Fruit fly (Drosophila melanogaster) Kc167 (cell line): ENCODE results near the gene Ldsdh1.

Experiments used
- Myc ChIP-seq: fragments of >200 bp; optimal IDR thresholded peaks from 2 replicates; lab custom pipeline; 2017; ENCODE audit warnings: missing external identifiers
- Sin3A ChIP-seq: fragments of >200 bp; optimal IDR thresholded peaks from 2 replicates; lab custom pipeline; 2018; ENCODE audit warnings: missing external identifiers
- h ChIP-seq: fragments of >200 bp; optimal IDR thresholded peaks from 3 replicates; lab custom pipeline; 2018; ENCODE audit warnings: missing external identifiers
- psq ChIP-seq: fragments of >200 bp; optimal IDR thresholded peaks from 2 replicates; lab custom pipeline; 2017; ENCODE audit warnings: missing external identifiers
- ttk ChIP-seq: sonication (Bioruptor generic); optimal IDR thresholded peaks from 2 replicates; lab custom pipeline; 2017; ENCODE audit warnings: missing external identifiers

DNA sequence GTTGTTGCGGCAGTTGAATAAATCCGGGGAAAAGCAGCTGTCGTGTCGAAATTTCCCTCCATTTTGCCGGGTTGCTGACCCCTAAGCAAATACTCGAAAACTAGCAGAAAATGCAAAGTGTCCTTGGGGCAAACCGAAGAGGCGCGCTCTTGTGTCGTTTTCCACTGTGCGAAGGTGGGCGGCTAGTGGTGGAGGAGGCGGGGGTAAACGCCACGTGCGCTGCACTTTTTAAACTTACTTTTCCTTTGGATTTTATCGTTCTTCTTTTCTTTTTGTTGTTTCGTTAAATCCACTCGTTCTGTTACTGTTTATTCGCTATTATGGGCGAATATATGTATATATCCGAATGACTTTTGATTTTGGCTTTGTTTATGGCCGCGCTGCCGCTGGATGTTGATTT lies 21.8 kb downstream of the Ldsdh1 start:
- TF ChIP-seq psq (lab: Kevin White, UChicago) (no peak), ttk (lab: Kevin White, UChicago) (peak; percentile 51), h (lab: Kevin White, UChicago) (no peak), Myc (no peak), Sin3A (no peak)
